Worm (Caenorhabditis elegans) whole organism, dauer: ENCODE results near the gene evl-20.

Experiments
- unc-62 ChIP-seq: sonication (generic microtip); optimal IDR thresholded peaks from 2 replicates; lab custom pipeline; 2017; ENCODE audit warnings: missing biosample characterization, missing genetic modification reagents, missing genetic modification characterization

The evl-20 gene

ce11 chrII:8420775-8421388 is 23.2 kb upstream of the evl-20 start:
- no peak for TF ChIP-seq unc-62 (GFP tag; lab: Kevin White, UChicago)

DNA sequence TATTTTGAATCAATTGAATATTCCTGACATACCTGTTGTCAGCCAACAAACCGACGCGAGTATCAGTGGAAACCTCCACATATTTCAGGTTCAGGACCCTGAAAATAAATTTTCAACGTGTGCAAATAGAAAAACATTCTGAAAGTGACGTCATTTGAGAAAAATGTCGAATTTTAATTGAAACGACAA is 15.5 kb upstream of the evl-20 start, which contains the start of gene F14E5.2:
TSS of gene F14E5.2 (minus strand) at position 101 of the 189 bp plus-strand sequence.
- no peak for TF ChIP-seq unc-62 (GFP tag; lab: Kevin White, UChicago)

- no peak for TF ChIP-seq unc-62 (GFP tag; lab: Kevin White, UChicago)
Measured at ce11 chrII:8428947-8429919, 14.9 kb upstream of the evl-20 start.

DNA sequence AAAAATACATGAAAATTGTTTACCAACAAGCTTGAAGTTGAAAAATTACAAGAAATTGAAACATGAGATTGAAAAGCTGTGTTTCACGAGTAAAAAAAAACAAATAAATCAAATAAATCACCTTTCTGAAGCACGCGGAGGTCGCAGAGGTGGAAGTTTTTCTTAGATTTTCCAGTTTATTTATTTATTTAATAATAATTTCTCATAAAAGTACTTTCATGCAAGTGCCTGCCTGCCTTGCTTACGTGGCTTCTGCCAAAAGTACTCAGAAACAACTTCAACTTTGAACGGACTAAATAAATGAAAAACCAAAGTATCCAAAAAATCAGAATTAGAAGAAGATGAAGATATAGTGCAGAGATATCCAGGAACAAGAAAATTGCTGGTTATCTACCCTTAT is 12.2 kb upstream of the evl-20 start, which contains the start of gene acp-2:
TSS of gene acp-2 (minus strand) at position 101 of the 400 bp plus-strand sequence.
- no peak for TF ChIP-seq unc-62 (GFP tag; lab: Kevin White, UChicago)

DNA sequence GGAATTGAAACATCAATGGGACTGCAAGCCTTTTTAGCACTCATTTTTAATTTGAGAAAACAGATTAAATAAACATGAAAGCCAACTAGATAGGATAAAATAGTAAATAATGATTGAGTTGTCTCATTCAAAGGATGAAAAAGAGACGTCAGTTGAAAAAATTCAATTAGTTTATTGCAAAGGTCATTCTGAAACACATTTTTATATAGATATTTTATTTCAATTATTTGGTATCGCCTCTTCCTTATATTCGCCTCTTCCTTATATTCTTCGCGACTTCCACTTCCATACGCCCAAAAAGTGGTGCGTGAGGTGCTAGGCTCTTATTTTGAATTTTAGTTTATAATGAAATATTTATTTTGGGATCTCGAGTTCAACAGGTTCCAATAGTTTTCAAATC is 9.1 kb upstream of the evl-20 start, which contains the start of gene acp-4:
TSS of gene acp-4 (minus strand) at position 101 of the 400 bp plus-strand sequence.
- TF ChIP-seq unc-62 (GFP tag; lab: Kevin White, UChicago) = no peak

DNA sequence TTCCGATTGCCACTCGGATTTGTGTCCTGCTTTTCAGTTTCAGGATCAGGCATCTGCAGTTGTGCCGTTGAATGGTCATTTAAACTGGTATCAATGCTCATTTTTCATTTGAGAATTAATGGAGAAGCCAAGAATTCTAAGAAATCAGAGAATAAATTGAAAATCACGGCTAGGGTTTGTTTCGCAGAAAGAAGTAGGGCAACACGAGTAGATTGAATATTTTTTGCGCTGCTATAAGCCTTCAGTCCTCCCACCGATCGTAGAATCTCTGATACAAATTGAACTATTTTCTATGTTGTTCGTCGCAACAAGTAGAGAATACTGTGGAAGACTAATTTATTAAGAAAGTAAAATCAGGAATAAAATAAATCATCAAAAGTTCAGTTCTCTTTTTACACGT is 7.1 kb upstream of the evl-20 start, which contains the start of gene acp-3:
TSS of gene acp-3 (minus strand) at position 101 of the 400 bp plus-strand sequence.
- TF ChIP-seq unc-62 (GFP tag; lab: Kevin White, UChicago) = no peak

DNA sequence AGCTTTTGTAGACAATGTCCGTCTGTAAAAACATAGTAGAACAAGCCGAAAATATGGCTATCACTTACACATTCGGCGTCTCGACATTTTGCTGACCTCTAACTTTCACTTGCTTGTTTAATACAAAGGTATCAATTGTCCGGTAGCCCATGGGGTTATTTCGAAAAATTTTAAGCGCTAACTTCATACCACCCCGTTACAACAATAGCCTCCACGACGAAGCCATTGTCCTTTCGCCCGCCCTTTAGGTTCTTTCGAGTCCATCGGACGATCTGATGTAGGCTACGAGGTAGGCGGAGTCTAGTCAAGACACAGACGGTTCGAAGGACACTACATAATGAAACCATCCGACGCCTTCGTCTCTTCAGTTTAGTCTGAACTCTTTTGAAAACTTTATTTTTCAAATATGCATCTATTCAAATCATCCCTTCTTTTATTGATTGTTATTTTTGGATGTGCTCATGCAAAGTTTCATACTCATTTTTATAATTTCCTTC is 5.3 kb upstream of the evl-20 start, which contains the start of gene lips-10:
TSS of gene lips-10 (plus strand) at position 378 of the 497 bp plus-strand sequence.
- TF ChIP-seq unc-62 (GFP tag; lab: Kevin White, UChicago) = no peak

ce11 chrII:8440097-8440496 is 4.0 kb upstream of the evl-20 start:
- TF ChIP-seq unc-62 (GFP tag; lab: Kevin White, UChicago) = no peak

ce11 chrII:8440792-8441191 is 3.3 kb upstream of the evl-20 start:
- no peak for TF ChIP-seq unc-62 (GFP tag; lab: Kevin White, UChicago)

ce11 chrII:8441519-8441918 is 2.6 kb upstream of the evl-20 start:
- TF ChIP-seq unc-62 (GFP tag; lab: Kevin White, UChicago) = no peak

DNA sequence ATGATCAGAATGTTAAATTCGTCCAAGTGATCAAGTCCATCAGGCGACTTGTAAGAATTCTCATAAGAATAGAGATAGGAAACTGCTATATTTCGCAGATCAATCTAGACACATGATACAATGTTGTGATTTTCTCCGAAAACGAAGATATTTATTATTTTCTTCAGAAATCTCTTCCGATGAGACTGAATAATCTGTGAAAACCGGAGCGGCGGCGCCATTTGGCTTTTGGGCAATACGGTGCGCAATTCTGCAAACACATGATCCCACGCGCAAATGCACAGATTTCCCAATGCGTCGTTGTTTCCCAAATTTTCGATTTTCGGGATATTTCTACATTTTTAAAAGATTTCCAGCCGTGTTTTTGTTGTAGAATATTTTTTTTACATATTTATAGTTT is 1.9 kb upstream of the evl-20 start:
- no peak for TF ChIP-seq unc-62 (GFP tag; lab: Kevin White, UChicago)

DNA sequence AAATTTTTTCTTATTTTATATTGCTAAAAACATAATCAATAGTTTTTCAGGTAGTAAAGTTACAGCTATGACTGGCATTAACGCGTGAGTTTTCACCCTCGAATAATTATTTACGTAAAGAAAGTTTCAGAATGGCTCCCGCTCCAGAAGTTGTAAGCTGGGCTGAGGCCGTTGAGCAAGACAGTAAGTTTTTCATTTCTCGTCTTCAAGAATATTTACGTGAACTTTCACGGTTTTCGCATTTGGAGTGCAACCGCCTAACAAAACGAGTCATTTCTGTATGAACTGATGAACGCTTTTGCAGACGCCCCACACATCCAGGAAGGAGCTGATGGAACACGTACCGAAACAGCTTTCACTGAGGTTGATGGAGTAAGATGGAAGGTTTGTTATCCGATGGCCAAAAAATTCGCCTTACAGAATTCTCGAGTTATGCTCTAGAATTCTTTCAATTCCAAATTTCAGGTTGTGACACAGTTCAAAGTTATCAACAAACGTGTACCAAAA is 1.3 kb upstream of the evl-20 start, which contains the start of gene eif-3.G:
TSS of gene eif-3.G (plus strand) at position 51 of the 507 bp plus-strand sequence.
- TF ChIP-seq unc-62 (GFP tag; lab: Kevin White, UChicago) = no peak

DNA sequence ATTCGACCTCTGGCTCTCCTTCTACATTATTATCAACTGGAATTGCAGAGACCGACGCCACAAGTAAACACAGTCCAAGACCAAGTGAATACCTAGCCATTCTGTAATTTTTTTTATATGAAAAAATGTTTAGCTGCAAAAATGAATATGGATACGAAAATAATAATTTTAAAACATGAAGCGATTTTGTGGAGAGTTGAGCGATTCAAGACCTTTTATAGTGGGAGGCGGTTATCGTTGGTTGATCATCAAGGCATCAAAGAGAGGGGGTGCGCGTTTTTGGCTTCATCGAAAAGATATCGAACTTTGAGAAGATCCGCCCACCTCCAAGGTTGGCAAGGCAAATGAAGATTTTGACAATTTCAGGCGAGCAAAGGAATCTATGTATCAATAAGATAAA is 2.6 kb downstream of the evl-20 start, which contains the start of gene cut-3:
TSS of gene cut-3 (minus strand) at position 101 of the 400 bp plus-strand sequence.
- TF ChIP-seq unc-62 (GFP tag; lab: Kevin White, UChicago) = no peak

ce11 chrII:8449660-8450118 is 5.6 kb downstream of the evl-20 start, which contains the start of gene F22B5.4:
Gene F22B5.4 (plus strand): TSS chrII:8449710.
- TF ChIP-seq unc-62 (GFP tag; lab: Kevin White, UChicago) = no peak

ce11 chrII:8450750-8451149 is 6.6 kb downstream of the evl-20 start:
- TF ChIP-seq unc-62 (GFP tag; lab: Kevin White, UChicago) = no peak

DNA sequence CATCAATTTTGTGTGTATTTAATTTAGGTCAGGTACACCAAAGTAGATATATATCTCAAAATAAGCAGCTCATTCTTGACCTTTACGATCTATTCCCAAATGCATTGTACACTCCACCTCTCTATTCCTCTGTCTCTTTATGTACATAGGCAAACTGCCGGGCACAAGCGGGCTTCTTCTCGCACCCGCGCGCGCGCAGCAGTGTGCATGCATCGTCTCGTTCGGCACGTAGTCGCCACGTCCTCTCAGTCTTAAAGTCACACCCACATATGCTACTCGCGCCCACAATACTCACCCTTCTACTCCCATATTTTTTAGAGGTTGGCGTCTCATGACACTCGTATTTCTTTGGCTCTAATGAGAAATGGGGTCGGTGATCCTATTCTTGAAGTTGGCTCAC is 7.3 kb downstream of the evl-20 start:
- no peak for TF ChIP-seq unc-62 (GFP tag; lab: Kevin White, UChicago)
